Fruit fly (Drosophila melanogaster): Measurements from ENCODE around the gene CG9175.

Gene CG9175

dm6 chr2L:6047528-6048160 is 51.1 kb downstream of the CG9175 start, which contains the start of gene IPIP (continued):
- TF ChIP-seq mld (GFP tag; IDR thresholded peaks at IDR 0.05; ENCODE audit: partially characterized antibody) = peak; percentile 75
- TF ChIP-seq CG34224 (GFP tag; IDR thresholded peaks at IDR 0.05; ENCODE audit: partially characterized antibody) = peak; percentile 75
- peak; percentile 42; the same call in 1 of the 2 replicates for TF ChIP-seq CG7372 (GFP tag; IDR thresholded peaks at IDR 0.05)
- TF ChIP-seq CG6813 (GFP tag; optimal IDR thresholded peaks at IDR 0.05) = no peak
- TF ChIP-seq ac (GFP tag; optimal IDR thresholded peaks at IDR 0.05) = no peak
- TF ChIP-seq chif (GFP tag; optimal IDR thresholded peaks at IDR 0.05) = peak in 1 of 2 experiments; percentile 24
- peak; percentile 34; the same call in 1 of the 3 replicates for TF ChIP-seq otp (GFP tag; IDR thresholded peaks at IDR 0.05)
- peak; percentile 34 for TF ChIP-seq lilli (GFP tag; optimal IDR thresholded peaks at IDR 0.05)
- peak; percentile 85 for TF ChIP-seq ato (GFP tag; IDR thresholded peaks at IDR 0.05; ENCODE audit: partially characterized antibody)
- no peak for TF ChIP-seq CG11560 (tag; IDR thresholded peaks at IDR 0.05)
- peak; percentile 86 for TF ChIP-seq BEAF-32 (GFP tag; optimal IDR thresholded peaks at IDR 0.05)
- no peak for TF ChIP-seq org-1 (GFP tag; optimal IDR thresholded peaks at IDR 0.05)
- TF ChIP-seq CHES-1-like (GFP tag; optimal IDR thresholded peaks at IDR 0.05) = no peak
- peak; percentile 49 for TF ChIP-seq CG17186 (GFP tag; optimal IDR thresholded peaks at IDR 0.05)
- TF ChIP-seq CoRest (tag; optimal IDR thresholded peaks at IDR 0.05) = no peak
- no peak for TF ChIP-seq Taf1 (GFP tag; IDR thresholded peaks at IDR 0.05)
- peak; percentile 90 for TF ChIP-seq Sry-δ (GFP tag; optimal IDR thresholded peaks at IDR 0.05)
- TF ChIP-seq inv (GFP tag; IDR thresholded peaks at IDR 0.05; ENCODE audit: partially characterized antibody) = peak; percentile 83
- peak; percentile 52 for TF ChIP-seq mam (GFP tag; optimal IDR thresholded peaks at IDR 0.05)
- TF ChIP-seq CG2678 (tag; optimal IDR thresholded peaks at IDR 0.05) = peak; percentile 12
- peak in 1 of 2 experiments; percentile 73 for TF ChIP-seq crp (GFP tag; optimal IDR thresholded peaks at IDR 0.05)
- peak; percentile 55; the same call in 1 of the 2 replicates for TF ChIP-seq CG17328 (GFP tag; IDR thresholded peaks at IDR 0.05)
- peak; percentile 17 for TF ChIP-seq CG13424 (tag; optimal IDR thresholded peaks at IDR 0.05)
- 0 out of 2 replicates have a peak, but pooled peaks have one; percentile 31 for TF ChIP-seq sim (GFP tag; IDR thresholded peaks at IDR 0.05)
- TF ChIP-seq Deaf1 (tag; optimal IDR thresholded peaks at IDR 0.05) = peak; percentile 68
- peak; percentile 89 for TF ChIP-seq CG4617 (GFP tag; optimal IDR thresholded peaks at IDR 0.05; ENCODE audit: borderline replicate concordance)
- TF ChIP-seq ap (GFP tag; IDR thresholded peaks at IDR 0.05) = no peak
- TF ChIP-seq cas (GFP tag; IDR thresholded peaks at IDR 0.05) = no peak
- TF ChIP-seq CG10543 (GFP tag; optimal IDR thresholded peaks at IDR 0.05) = peak; percentile 51
- TF ChIP-seq H2.0 (GFP tag; IDR thresholded peaks at IDR 0.05) = no peak
- TF ChIP-seq CG18764 (GFP tag; optimal IDR thresholded peaks at IDR 0.05) = no peak
- TF ChIP-seq ab (GFP tag; optimal IDR thresholded peaks at IDR 0.05) = no peak
- TF ChIP-seq grau (tag; optimal IDR thresholded peaks at IDR 0.05) = peak; percentile 2
- TF ChIP-seq pan (optimal IDR thresholded peaks at IDR 0.05) = no peak
- TF ChIP-seq pan (GFP tag; optimal IDR thresholded peaks at IDR 0.05 in 1 of 2, IDR thresholded peaks at IDR 0.05 in 1 of 2) = peak in 1 of 2 experiments; percentile 43
- no peak for TF ChIP-seq Ada2b (GFP tag; IDR thresholded peaks at IDR 0.05)
- no peak for TF ChIP-seq CG8290 (GFP tag; optimal IDR thresholded peaks at IDR 0.05)
- TF ChIP-seq CG8290 (tag; optimal IDR thresholded peaks at IDR 0.05) = peak in 1 of 2 experiments; percentile 66
- peak; percentile 52; the same call in 2 of the 3 replicates for TF ChIP-seq Dbx (GFP tag; IDR thresholded peaks at IDR 0.05)
- TF ChIP-seq ewg (GFP tag; optimal IDR thresholded peaks at IDR 0.05) = peak; percentile 12
- peak; percentile 30 for TF ChIP-seq gcm2 (GFP tag; optimal IDR thresholded peaks at IDR 0.05)
- peak; percentile 53 for TF ChIP-seq caup (GFP tag; optimal IDR thresholded peaks at IDR 0.05; ENCODE audit: severe bottlenecking)
- no peak for TF ChIP-seq Spps (tag; optimal IDR thresholded peaks at IDR 0.05)
- TF ChIP-seq CG2116 (GFP tag; optimal IDR thresholded peaks at IDR 0.05) = peak; percentile 10
- no peak for TF ChIP-seq run (tag; optimal IDR thresholded peaks at IDR 0.05)
- TF ChIP-seq CG3163 (GFP tag; optimal IDR thresholded peaks at IDR 0.05) = no peak
- peak; percentile 4 for TF ChIP-seq Fer1 (GFP tag; optimal IDR thresholded peaks at IDR 0.05)
- peak; percentile 79 for TF ChIP-seq ci (GFP tag; IDR thresholded peaks at IDR 0.05)
- TF ChIP-seq CG32772 (GFP tag; IDR thresholded peaks at IDR 0.05) = peak; percentile 23; the same call in 1 of the 2 replicates
- peak; percentile 79 for TF ChIP-seq Dref (GFP tag; IDR thresholded peaks at IDR 0.05)
